Worm (Caenorhabditis elegans) whole organism, L4/young adult: ENCODE data around the gene srxa-6.

Experiments
- W03F9.2 ChIP-seq: fragments of 150-350 bp; optimal IDR thresholded peaks from 2 replicates; lab custom pipeline; 2014; ENCODE audit warnings: missing biosample characterization, missing genetic modification characterization
- him-1 ChIP-seq: sonication (generic microtip); optimal IDR thresholded peaks from 2 replicates; lab custom pipeline; 2016; ENCODE audit warnings: missing genotype, missing genetic modification reagents, missing genetic modification characterization, missing compliant biosample characterization

DNA sequence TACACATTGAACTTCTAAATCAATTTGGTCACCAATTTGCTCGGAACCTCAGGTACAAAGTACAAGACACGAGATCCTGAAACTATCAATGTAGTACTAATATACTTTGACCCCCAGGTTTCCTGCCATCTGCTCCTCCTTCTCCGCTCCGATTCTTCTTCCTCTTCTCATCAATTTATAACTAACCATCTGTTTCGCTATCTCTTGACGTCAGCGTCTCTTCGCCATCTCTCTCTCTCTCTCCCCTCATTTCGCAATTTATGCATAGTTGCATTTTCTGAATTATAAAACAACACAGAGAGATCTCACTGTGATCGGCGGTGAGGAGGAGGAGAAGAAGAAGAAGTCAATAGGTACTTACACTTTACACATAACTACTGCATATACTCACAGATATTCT lies 23.0 kb upstream of the srxa-6 start:
- TF ChIP-seq W03F9.2 (tag; lab: Kevin White, UChicago) (no peak), him-1 (tag; lab: Kevin White, UChicago) (no peak)
